Fruit fly (Drosophila melanogaster): Measurements from ENCODE around the gene CG11912.

CG11912 gene

dm6 chr2L:332235-332634, 13.2 kb upstream of the CG11912 start, which contains the start of gene CG31921:
Gene CG31921, minus strand, starts transcription at chr2L:332335.
- no peak for TF ChIP-seq toe (GFP tag; optimal IDR thresholded peaks at IDR 0.05)
- no peak for TF ChIP-seq CG1620 (GFP tag; optimal IDR thresholded peaks at IDR 0.05)
- TF ChIP-seq Hr96 (GFP tag; optimal IDR thresholded peaks at IDR 0.05), result no peak
- no peak for TF ChIP-seq Crg-1 (GFP tag; optimal IDR thresholded peaks at IDR 0.05)
- no peak for TF ChIP-seq CG11617 (GFP tag; optimal IDR thresholded peaks at IDR 0.05)
- TF ChIP-seq ovo (GFP tag; optimal IDR thresholded peaks at IDR 0.05), result no peak
- no peak for TF ChIP-seq cic (GFP tag; optimal IDR thresholded peaks at IDR 0.05)
- no peak for TF ChIP-seq CG7045 (GFP tag; optimal IDR thresholded peaks at IDR 0.05)
- TF ChIP-seq CG7101 (tag; optimal IDR thresholded peaks at IDR 0.05), result no peak
- no peak for TF ChIP-seq CG33017 (tag; optimal IDR thresholded peaks at IDR 0.05)
- TF ChIP-seq CG5204 (GFP tag; optimal IDR thresholded peaks at IDR 0.05), result no peak
- TF ChIP-seq CG14711 (tag; optimal IDR thresholded peaks at IDR 0.05), result no peak
- TF ChIP-seq kay (GFP tag; ENCODE audit: borderline replicate concordance), result no peak
- TF ChIP-seq Mnt (GFP tag; optimal IDR thresholded peaks at IDR 0.05), result no peak
- no peak for TF ChIP-seq Clk (GFP tag; optimal IDR thresholded peaks at IDR 0.05)
- TF ChIP-seq bab1 (GFP tag; optimal IDR thresholded peaks at IDR 0.05), result no peak
- TF ChIP-seq tj (GFP tag; optimal IDR thresholded peaks at IDR 0.05), result no peak
- TF ChIP-seq cnc (optimal IDR thresholded peaks at IDR 0.05), result no peak
- TF ChIP-seq pad (GFP tag; optimal IDR thresholded peaks at IDR 0.05), result no peak

dm6 chr2L:329661-330060, 10.6 kb upstream of the CG11912 start, which contains the start of gene CG43755:
Gene CG43755, minus strand, starts transcription at chr2L:329761.
- TF ChIP-seq ovo (GFP tag; optimal IDR thresholded peaks at IDR 0.05), result no peak
- no peak for TF ChIP-seq cic (GFP tag; optimal IDR thresholded peaks at IDR 0.05)

- TF ChIP-seq cic (GFP tag; optimal IDR thresholded peaks at IDR 0.05), result peak; percentile 84
- no peak for TF ChIP-seq CG7045 (GFP tag; optimal IDR thresholded peaks at IDR 0.05)
- peak; percentile 25 for TF ChIP-seq ovo (GFP tag; optimal IDR thresholded peaks at IDR 0.05)
- TF ChIP-seq CG7101 (tag; optimal IDR thresholded peaks at IDR 0.05), result peak; percentile 5
These were observed 3.9 kb upstream of the CG11912 start for dm6 chr2L:322915-323314.

- TF ChIP-seq pad (GFP tag; optimal IDR thresholded peaks at IDR 0.05), result no peak
- no peak for TF ChIP-seq ovo (GFP tag; optimal IDR thresholded peaks at IDR 0.05)
- no peak for TF ChIP-seq cic (GFP tag; optimal IDR thresholded peaks at IDR 0.05)
- TF ChIP-seq CG5204 (GFP tag; optimal IDR thresholded peaks at IDR 0.05), result no peak
- TF ChIP-seq CG7101 (tag; optimal IDR thresholded peaks at IDR 0.05), result no peak
- no peak for TF ChIP-seq CG14711 (tag; optimal IDR thresholded peaks at IDR 0.05)
- TF ChIP-seq Hr96 (GFP tag; optimal IDR thresholded peaks at IDR 0.05), result no peak
- no peak for TF ChIP-seq kay (GFP tag; ENCODE audit: borderline replicate concordance)
- TF ChIP-seq CG11617 (GFP tag; optimal IDR thresholded peaks at IDR 0.05), result no peak
- TF ChIP-seq CG1620 (GFP tag; optimal IDR thresholded peaks at IDR 0.05), result no peak
- no peak for TF ChIP-seq toe (GFP tag; optimal IDR thresholded peaks at IDR 0.05)
- no peak for TF ChIP-seq tj (GFP tag; optimal IDR thresholded peaks at IDR 0.05)
- no peak for TF ChIP-seq Mnt (GFP tag; optimal IDR thresholded peaks at IDR 0.05)
- TF ChIP-seq Crg-1 (GFP tag; optimal IDR thresholded peaks at IDR 0.05), result no peak
- no peak for TF ChIP-seq cnc (optimal IDR thresholded peaks at IDR 0.05)
- no peak for TF ChIP-seq CG7045 (GFP tag; optimal IDR thresholded peaks at IDR 0.05)
- TF ChIP-seq Clk (GFP tag; optimal IDR thresholded peaks at IDR 0.05), result no peak
- no peak for TF ChIP-seq bab1 (GFP tag; optimal IDR thresholded peaks at IDR 0.05)
- TF ChIP-seq CG33017 (tag; optimal IDR thresholded peaks at IDR 0.05), result no peak
These were observed 2.7 kb upstream of the CG11912 start, which contains the start of gene CG33127 for dm6 chr2L:321793-322192. Gene CG33127, plus strand, starts transcription at chr2L:322101.

- TF ChIP-seq Crg-1 (GFP tag; optimal IDR thresholded peaks at IDR 0.05), result no peak
- TF ChIP-seq toe (GFP tag; optimal IDR thresholded peaks at IDR 0.05), result no peak
- TF ChIP-seq CG7101 (tag; optimal IDR thresholded peaks at IDR 0.05), result no peak
- no peak for TF ChIP-seq kay (GFP tag; ENCODE audit: borderline replicate concordance)
- TF ChIP-seq CG14711 (tag; optimal IDR thresholded peaks at IDR 0.05), result no peak
- TF ChIP-seq CG11617 (GFP tag; optimal IDR thresholded peaks at IDR 0.05), result no peak
- TF ChIP-seq tj (GFP tag; optimal IDR thresholded peaks at IDR 0.05), result no peak
- TF ChIP-seq Hr96 (GFP tag; optimal IDR thresholded peaks at IDR 0.05), result no peak
- TF ChIP-seq Mnt (GFP tag; optimal IDR thresholded peaks at IDR 0.05), result no peak
- no peak for TF ChIP-seq Clk (GFP tag; optimal IDR thresholded peaks at IDR 0.05)
- no peak for TF ChIP-seq CG7045 (GFP tag; optimal IDR thresholded peaks at IDR 0.05)
- no peak for TF ChIP-seq ovo (GFP tag; optimal IDR thresholded peaks at IDR 0.05)
- TF ChIP-seq cnc (optimal IDR thresholded peaks at IDR 0.05), result no peak
- TF ChIP-seq pad (GFP tag; optimal IDR thresholded peaks at IDR 0.05), result no peak
- TF ChIP-seq cic (GFP tag; optimal IDR thresholded peaks at IDR 0.05), result no peak
- TF ChIP-seq CG1620 (GFP tag; optimal IDR thresholded peaks at IDR 0.05), result no peak
- no peak for TF ChIP-seq bab1 (GFP tag; optimal IDR thresholded peaks at IDR 0.05)
These were observed 2.1 kb upstream of the CG11912 start, which contains the start of gene CG11911 for dm6 chr2L:321148-321547. Gene CG11911, minus strand, starts transcription at chr2L:321248.

- TF ChIP-seq cic (GFP tag; optimal IDR thresholded peaks at IDR 0.05) (peak; percentile 8), kay (GFP tag; ENCODE audit: borderline replicate concordance) (peak; percentile 35), CG1620 (GFP tag; optimal IDR thresholded peaks at IDR 0.05) (no peak)
These were observed 686 bp upstream of the CG11912 start for dm6 chr2L:319745-320144.

- TF ChIP-seq ovo (GFP tag; optimal IDR thresholded peaks at IDR 0.05) (peak; percentile 26), toe (GFP tag; optimal IDR thresholded peaks at IDR 0.05) (no peak), CG14711 (tag; optimal IDR thresholded peaks at IDR 0.05) (no peak), CG1620 (GFP tag; optimal IDR thresholded peaks at IDR 0.05) (no peak), cic (GFP tag; optimal IDR thresholded peaks at IDR 0.05) (peak; percentile 50), CG12768 (GFP tag; optimal IDR thresholded peaks at IDR 0.05) (peak; percentile 70), kay (GFP tag; ENCODE audit: borderline replicate concordance) (peak; percentile 47), pad (GFP tag; optimal IDR thresholded peaks at IDR 0.05) (peak; percentile 17), tj (GFP tag; optimal IDR thresholded peaks at IDR 0.05) (peak; percentile 20)
These were observed 9.1 kb downstream of the CG11912 start for dm6 chr2L:309812-310431.
